Worm (Caenorhabditis elegans): ENCODE results near the gene lips-9.

lips-9 gene

DNA sequence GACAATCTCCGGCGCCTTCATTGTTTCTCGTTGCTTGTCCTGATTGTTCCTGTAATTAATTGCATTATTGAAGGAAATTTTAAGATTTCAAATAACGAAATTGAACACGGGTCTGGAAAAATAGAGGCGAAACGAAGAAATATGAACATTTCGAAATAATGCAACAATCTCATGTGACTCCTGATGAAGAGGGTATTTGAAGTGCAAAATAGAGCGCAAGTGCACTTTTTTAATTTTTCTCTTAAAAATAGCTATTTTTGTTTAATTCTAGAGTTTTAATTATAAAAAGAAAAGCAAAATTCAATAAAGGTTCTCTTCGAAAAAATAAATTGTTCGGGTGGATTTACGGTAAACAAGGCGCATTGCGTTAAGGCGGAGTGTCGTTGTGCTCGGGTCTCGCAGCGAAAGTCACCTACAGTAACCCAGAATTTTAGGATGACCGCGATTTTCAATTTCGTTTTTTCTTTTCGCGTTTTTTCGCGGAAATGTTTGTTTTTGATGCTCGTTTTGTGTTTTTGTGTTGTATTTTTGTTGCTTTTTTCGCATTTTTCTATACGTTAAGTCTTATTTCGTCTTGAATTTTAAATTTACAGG lies 16.1 kb downstream of the lips-9 start, which contains the start of the genes F58G1.2 and wago-4 (continued):
- TF ChIP-seq tbp1 (GFP tag; optimal IDR thresholded peaks at IDR 0.05) (peak; percentile 46), mcd-1 (GFP tag; IDR thresholded peaks at IDR 0.05) (peak; percentile 60), tbx-9 (tag; optimal IDR thresholded peaks at IDR 0.05; ENCODE audit: borderline replicate concordance) (no peak), lin-26 (GFP tag; IDR thresholded peaks at IDR 0.05) (no peak), rec-8 (tag; optimal IDR thresholded peaks at IDR 0.05) (no peak), lin-40 (tag; optimal IDR thresholded peaks at IDR 0.05) (no peak), dox-1 (GFP tag; IDR thresholded peaks at IDR 0.05) (peak; percentile 82), Y95B8A.8 (GFP tag; IDR thresholded peaks at IDR 0.05) (0 out of 2 replicates have a peak, but pooled peaks have one; percentile 24), ceh-79 (tag; optimal IDR thresholded peaks at IDR 0.05) (no peak), K11D2.4 (GFP tag; IDR thresholded peaks at IDR 0.05) (no peak), ceh-100 (GFP tag; IDR thresholded peaks at IDR 0.05) (0 out of 2 replicates have a peak, but pooled peaks have one; percentile 13), lin-35 (GFP tag; optimal IDR thresholded peaks at IDR 0.05) (peak in 1 of 3 experiments; percentile 23), snpc-1.3 (tag; optimal IDR thresholded peaks at IDR 0.05; ENCODE audit: insufficient read depth) (peak; percentile 53), ceh-91 (GFP tag; IDR thresholded peaks at IDR 0.05) (peak; percentile 92), Y53G8AR.9 (GFP tag; conservative IDR thresholded peaks at IDR 0.05) (no peak), F22D6.2 (tag; optimal IDR thresholded peaks at IDR 0.05) (no peak), aptf-2 (GFP tag; conservative IDR thresholded peaks at IDR 0.05) (no peak), F52B5.7 (tag; optimal IDR thresholded peaks at IDR 0.05) (no peak), nfya-1 (tag; optimal IDR thresholded peaks at IDR 0.05; ENCODE audit: borderline replicate concordance, insufficient read depth) (no peak), aptf-3 (GFP tag; IDR thresholded peaks at IDR 0.05) (no peak), F55B11.4 (tag; optimal IDR thresholded peaks at IDR 0.05; ENCODE audit: borderline replicate concordance, insufficient read depth) (no peak), mxl-1 (tag; optimal IDR thresholded peaks at IDR 0.05) (no peak), zfh-2 (GFP tag; conservative IDR thresholded peaks at IDR 0.05) (no peak), attf-3 (GFP tag; conservative IDR thresholded peaks at IDR 0.05) (peak; percentile 100), ccch-3 (GFP tag; optimal IDR thresholded peaks at IDR 0.05) (no peak), efl-1 (GFP tag; optimal IDR thresholded peaks at IDR 0.05) (peak; percentile 90), ztf-25 (GFP tag; IDR thresholded peaks at IDR 0.05) (no peak), mes-4 (tag; optimal IDR thresholded peaks at IDR 0.05) (no peak), unc-62 (GFP tag; optimal IDR thresholded peaks at IDR 0.05) (no peak), hrde-1 (tag; optimal IDR thresholded peaks at IDR 0.05; ENCODE audit: borderline replicate concordance) (no peak), fkh-3 (tag; optimal IDR thresholded peaks at IDR 0.05) (no peak), madf-8 (GFP tag; conservative IDR thresholded peaks at IDR 0.05) (peak; percentile 83), ceh-27 (GFP tag; optimal IDR thresholded peaks at IDR 0.05) (no peak), madf-3 (GFP tag; IDR thresholded peaks at IDR 0.05) (no peak), snpc-1.1 (tag; optimal IDR thresholded peaks at IDR 0.05; ENCODE audit: insufficient read depth) (peak; percentile 73), somi-1 (GFP tag; optimal IDR thresholded peaks at IDR 0.05) (no peak), tlf-1 (GFP tag; optimal IDR thresholded peaks at IDR 0.05) (peak; percentile 43), F10E7.11 (tag; optimal IDR thresholded peaks at IDR 0.05) (no peak), die-1 (tag; optimal IDR thresholded peaks at IDR 0.05) (no peak), F49E8.2 (tag; optimal IDR thresholded peaks at IDR 0.05; ENCODE audit: insufficient read depth) (peak; percentile 88), ztf-18 (tag; optimal IDR thresholded peaks at IDR 0.05) (no peak), hmg-20 (GFP tag; IDR thresholded peaks at IDR 0.05) (no peak), T07F8.4 (tag; optimal IDR thresholded peaks at IDR 0.05) (no peak), B0035.1 (tag; optimal IDR thresholded peaks at IDR 0.05) (no peak), attf-5 (GFP tag; optimal IDR thresholded peaks at IDR 0.05) (no peak), xnd-1 (tag; optimal IDR thresholded peaks at IDR 0.05) (peak; percentile 71), ZK185.1 (tag; optimal IDR thresholded peaks at IDR 0.05; ENCODE audit: poor library complexity, severe bottlenecking) (no peak)
